Worm (Caenorhabditis elegans) whole organism, midembryonic: ENCODE results near the gene F14B8.5.

Experiments used
- T22C8.4 ChIP-seq: fragments of 200-800 bp; sonication (Bioruptor generic); IDR thresholded peaks from 2 replicates; pipeline ENCODE4 v1.3.6; 2022; ENCODE audit warnings: missing genetic modification characterization, missing compliant biosample characterization
- cog-1 ChIP-seq: sonication (generic microtip); optimal IDR thresholded peaks from 2 replicates; lab custom pipeline; 2016; ENCODE audit warnings: missing genetic modification characterization, missing compliant biosample characterization
- flt-1 ChIP-seq: fragments of 200-800 bp; sonication (Bioruptor generic); IDR thresholded peaks from 2 replicates; pipeline ENCODE4 v1.3.6; 2022; ENCODE audit warnings: missing genetic modification characterization, missing compliant biosample characterization
- klf-2 ChIP-seq: fragments of 200-800 bp; sonication (Bioruptor generic); conservative IDR thresholded peaks from 2 replicates; pipeline ENCODE4 v1.3.6; 2022; ENCODE audit warnings: missing genetic modification reagents, missing genetic modification characterization, missing compliant biosample characterization
- med-1 ChIP-seq: sonication (generic microtip); optimal IDR thresholded peaks from 2 replicates; lab custom pipeline; 2017; ENCODE audit warnings: missing genetic modification characterization, mild to moderate bottlenecking, missing compliant biosample characterization, antibody characterized with exemption, missing genetic modification reagents; ENCODE audit not compliant: insufficient read depth
- ref-1 ChIP-seq: fragments of 200-800 bp; sonication (Bioruptor generic); conservative IDR thresholded peaks from 2 replicates; pipeline ENCODE4 v1.3.6; 2022; ENCODE audit warnings: missing genetic modification reagents, missing genetic modification characterization, missing compliant biosample characterization
- tab-1 ChIP-seq: fragments of 200-800 bp; sonication (Bioruptor generic); IDR thresholded peaks from 2 replicates; pipeline ENCODE4 v1.3.6; 2022; ENCODE audit warnings: missing genetic modification characterization, missing compliant biosample characterization
- ztf-23 ChIP-seq: fragments of 200-800 bp; sonication (Bioruptor generic); IDR thresholded peaks from 2 replicates; pipeline ENCODE4 v1.3.6; 2022; ENCODE audit warnings: missing genetic modification reagents, missing genetic modification characterization, missing compliant biosample characterization
- ztf-29 ChIP-seq: fragments of 200-800 bp; sonication (Bioruptor generic); IDR thresholded peaks from 2 replicates; pipeline ENCODE4 v1.3.6; 2022; ENCODE audit warnings: missing genetic modification reagents, missing genetic modification characterization, missing compliant biosample characterization

DNA sequence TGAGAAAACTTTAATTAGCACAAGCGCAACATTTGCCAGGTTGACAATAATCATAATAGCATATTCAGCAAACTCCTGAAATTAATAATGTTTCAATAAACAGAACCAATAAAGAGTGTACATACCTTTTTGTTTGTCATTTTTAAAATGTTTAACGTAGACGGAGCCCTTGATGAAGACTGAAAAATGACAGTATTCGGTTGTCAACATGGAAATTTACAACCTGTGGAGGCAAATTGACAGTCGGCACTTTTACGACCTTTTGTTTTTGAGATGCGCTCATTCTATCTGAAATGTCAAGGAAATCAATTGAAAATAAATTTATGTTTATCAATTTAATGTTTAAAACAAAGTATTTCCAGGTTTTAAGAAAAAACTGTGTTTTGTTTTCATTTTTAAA, 44.1 kb downstream of the F14B8.5 start:
- TF ChIP-seq cog-1 (no peak), med-1 (no peak), klf-2 (GFP tag; lab: Robert Waterston, UW) (no peak), T22C8.4 (GFP tag; lab: Robert Waterston, UW) (no peak), tab-1 (GFP tag; lab: Robert Waterston, UW) (no peak), flt-1 (GFP tag; lab: Robert Waterston, UW) (no peak), ztf-23 (no peak), ztf-29 (GFP tag; lab: Robert Waterston, UW) (no peak), ref-1 (GFP tag; lab: Robert Waterston, UW) (no peak)
